Worm (Caenorhabditis elegans) whole organism, L4 larva: ENCODE data around the gene lelo-1.

Experiments used
- D1046.2 ChIP-seq: fragments of 200-800 bp; sonication (Bioruptor generic); IDR thresholded peaks from 2 replicates; pipeline ENCODE4 v1.3.6; 2022; ENCODE audit warnings: missing genetic modification characterization, missing compliant biosample characterization
- F49E8.2 ChIP-seq: sonication (generic microtip); optimal IDR thresholded peaks from 2 replicates; lab custom pipeline; 2016; ENCODE audit warnings: missing compliant biosample characterization, mild to moderate bottlenecking, missing genetic modification characterization, borderline replicate concordance
- T20F7.1 ChIP-seq: fragments of 200-800 bp; sonication (Bioruptor generic); optimal IDR thresholded peaks from 2 replicates; lab custom pipeline; 2018; ENCODE audit warnings: mild to moderate bottlenecking, missing genetic modification characterization, missing compliant biosample characterization
- ZK337.2 ChIP-seq: fragments of 200-800 bp; sonication (Bioruptor generic); IDR thresholded peaks from 2 replicates; pipeline ENCODE4 v1.3.6; 2022; ENCODE audit warnings: missing genetic modification reagents, missing genetic modification characterization, missing compliant biosample characterization
- ZK546.5 ChIP-seq, 2 experiments: sonication (generic microtip); optimal IDR thresholded peaks; 2 replicates each; lab custom pipeline; 2017; ENCODE audit warnings: missing biosample characterization in 2 of 2, missing genetic modification characterization in 2 of 2
- aly-2 ChIP-seq: sonication (generic microtip); optimal IDR thresholded peaks from 2 replicates; lab custom pipeline; 2018; ENCODE audit warnings: missing biosample characterization, missing genetic modification characterization
- attf-4 ChIP-seq: sonication (generic microtip); optimal IDR thresholded peaks from 3 replicates; lab custom pipeline; 2017; ENCODE audit warnings: missing biosample characterization, missing genetic modification characterization
- ceh-20 ChIP-seq: fragments of 200-800 bp; sonication (Bioruptor generic); IDR thresholded peaks from 2 replicates; pipeline ENCODE4 v1.3.6; 2022; ENCODE audit warnings: missing genetic modification reagents, missing genetic modification characterization, missing compliant biosample characterization
- ceh-44 ChIP-seq: fragments of 200-800 bp; sonication (Bioruptor generic); IDR thresholded peaks from 2 replicates; pipeline ENCODE4 v1.3.6; 2022; ENCODE audit warnings: missing genetic modification reagents, missing genetic modification characterization, missing compliant biosample characterization
- ceh-82 ChIP-seq: sonication (generic microtip); optimal IDR thresholded peaks from 2 replicates; lab custom pipeline; 2017; ENCODE audit warnings: missing biosample characterization, missing genetic modification characterization
- daf-16 ChIP-seq, 3 experiments: sonication (generic microtip); optimal IDR thresholded peaks; 2 replicates each; lab custom pipeline; 2016 to 2017; ENCODE audit warnings: missing genetic modification characterization in 3 of 3, missing genetic modification reagents in 3 of 3, mild to moderate bottlenecking in 2 of 3, missing compliant biosample characterization in 2 of 3, missing biosample characterization in 1 of 3, moderate library complexity in 1 of 3
- daf-19 ChIP-seq: fragments of 200-800 bp; sonication (Bioruptor generic); conservative IDR thresholded peaks from 2 replicates; pipeline ENCODE4 v1.3.6; 2022; ENCODE audit warnings: missing genetic modification characterization, missing compliant biosample characterization
- dmd-6 ChIP-seq: fragments of 200-800 bp; sonication (Bioruptor generic); IDR thresholded peaks from 2 replicates; pipeline ENCODE4 v1.3.6; 2022; ENCODE audit warnings: missing genetic modification reagents, missing genetic modification characterization, missing compliant biosample characterization
- dmd-8 ChIP-seq: fragments of 200-800 bp; sonication (Bioruptor generic); IDR thresholded peaks from 2 replicates; pipeline ENCODE4 v1.3.6; 2022; ENCODE audit warnings: missing genetic modification characterization, missing compliant biosample characterization
- dmd-9 ChIP-seq: fragments of 200-800 bp; sonication (Bioruptor generic); IDR thresholded peaks from 2 replicates; pipeline ENCODE4 v1.3.6; 2022; ENCODE audit warnings: missing genetic modification reagents, missing genetic modification characterization, missing compliant biosample characterization
- dpl-1 ChIP-seq: fragments of 150-350 bp; optimal IDR thresholded peaks from 2 replicates; lab custom pipeline; 2014; ENCODE audit warnings: missing biosample characterization, missing genetic modification reagents, missing genetic modification characterization
- egl-43 ChIP-seq: fragments of 200-800 bp; sonication (Bioruptor generic); IDR thresholded peaks from 2 replicates; pipeline ENCODE4 v1.3.6; 2022; ENCODE audit warnings: missing genetic modification reagents, missing genetic modification characterization, missing compliant biosample characterization
- gei-8 ChIP-seq: fragments of 200-800 bp; sonication (Bioruptor generic); optimal IDR thresholded peaks from 2 replicates; lab custom pipeline; 2018; ENCODE audit warnings: mild to moderate bottlenecking, missing genetic modification characterization, missing compliant biosample characterization
- hif-1 ChIP-seq, 2 experiments: sonication (generic microtip); optimal IDR thresholded peaks; 2 replicates each; lab custom pipeline; 2016 to 2017; ENCODE audit warnings: missing compliant biosample characterization in 2 of 2, missing genetic modification characterization in 2 of 2, missing genetic modification reagents in 2 of 2, missing genotype in 2 of 2, mild to moderate bottlenecking in 1 of 2
- hlh-11 ChIP-seq: fragments of 200-800 bp; sonication (Bioruptor generic); optimal IDR thresholded peaks from 2 replicates; lab custom pipeline; 2018; ENCODE audit warnings: mild to moderate bottlenecking, missing genetic modification characterization, missing compliant biosample characterization
- hmg-1.1 ChIP-seq: fragments of 200-800 bp; sonication (Bioruptor generic); IDR thresholded peaks from 2 replicates; pipeline ENCODE4 v1.3.6; 2022; ENCODE audit warnings: missing genetic modification reagents, missing genetic modification characterization, missing compliant biosample characterization
- lim-7 ChIP-seq: fragments of 200-800 bp; sonication (Bioruptor generic); IDR thresholded peaks from 2 replicates; pipeline ENCODE4 v1.3.6; 2022; ENCODE audit warnings: missing genetic modification characterization, missing compliant biosample characterization
- lin-38 ChIP-seq: fragments of 200-800 bp; sonication (Bioruptor generic); IDR thresholded peaks from 2 replicates; pipeline ENCODE4 v1.3.6; 2022; ENCODE audit warnings: missing genetic modification reagents, missing genetic modification characterization, missing compliant biosample characterization
- lin-39 ChIP-seq: fragments of 150-350 bp; optimal IDR thresholded peaks from 2 replicates; lab custom pipeline; 2014; ENCODE audit warnings: missing biosample characterization, missing genetic modification reagents, missing genetic modification characterization
- lir-3 ChIP-seq: sonication (generic microtip); optimal IDR thresholded peaks from 2 replicates; lab custom pipeline; 2016; ENCODE audit warnings: mild to moderate bottlenecking, missing genetic modification characterization, missing compliant biosample characterization
- lsy-2 ChIP-seq, 2 experiments: fragments of 150-350 bp in 1 of 2; sonication (generic microtip) in 1 of 2; optimal IDR thresholded peaks; 2 replicates each; lab custom pipeline; 2014 to 2017; ENCODE audit warnings: missing biosample characterization in 2 of 2, missing genetic modification characterization in 2 of 2
- madf-5 ChIP-seq, 2 experiments: fragments of 200-800 bp; sonication (Bioruptor generic); IDR thresholded peaks; 2 replicates each; pipeline ENCODE4 v1.3.6; 2022; ENCODE audit warnings: missing compliant biosample characterization in 2 of 2, missing genetic modification characterization in 2 of 2
- mep-1 ChIP-seq: fragments of 150-350 bp; sonication (generic microtip); optimal IDR thresholded peaks from 3 replicates; lab custom pipeline; 2014; ENCODE audit warnings: missing biosample characterization, missing genetic modification characterization
- nhr-11 ChIP-seq: fragments of 150-350 bp; optimal IDR thresholded peaks from 2 replicates; lab custom pipeline; 2014; ENCODE audit warnings: missing biosample characterization, missing genetic modification characterization
- nhr-237 ChIP-seq: sonication (generic microtip); optimal IDR thresholded peaks from 2 replicates; lab custom pipeline; 2017; ENCODE audit warnings: missing biosample characterization, missing genetic modification characterization
- nhr-28 ChIP-seq: fragments of 150-350 bp; optimal IDR thresholded peaks from 2 replicates; lab custom pipeline; 2014; ENCODE audit warnings: missing biosample characterization, missing genetic modification characterization
- nhr-41 ChIP-seq: fragments of 200-800 bp; sonication (Bioruptor generic); IDR thresholded peaks from 2 replicates; pipeline ENCODE4 v1.3.6; 2022; ENCODE audit warnings: missing genetic modification reagents, missing genetic modification characterization, missing compliant biosample characterization
- nhr-42 ChIP-seq: fragments of 200-800 bp; sonication (Bioruptor generic); IDR thresholded peaks from 2 replicates; pipeline ENCODE4 v1.3.6; 2022; ENCODE audit warnings: missing genetic modification characterization, missing compliant biosample characterization
- nhr-76 ChIP-seq: fragments of 150-350 bp; optimal IDR thresholded peaks from 2 replicates; lab custom pipeline; 2014; ENCODE audit warnings: missing biosample characterization, missing genetic modification characterization
- nhr-77 ChIP-seq: fragments of 150-350 bp; optimal IDR thresholded peaks from 2 replicates; lab custom pipeline; 2014; ENCODE audit warnings: missing biosample characterization, missing genetic modification characterization
- php-3 ChIP-seq: fragments of 200-800 bp; sonication (Bioruptor generic); IDR thresholded peaks from 2 replicates; pipeline ENCODE4 v1.3.6; 2022; ENCODE audit warnings: missing genetic modification reagents, missing genetic modification characterization, missing compliant biosample characterization
- pqm-1 ChIP-seq: sonication (generic microtip); optimal IDR thresholded peaks from 2 replicates; lab custom pipeline; 2017; ENCODE audit warnings: missing biosample characterization, missing genetic modification characterization
- rbr-2 ChIP-seq: sonication (generic microtip); optimal IDR thresholded peaks from 2 replicates; lab custom pipeline; 2016; ENCODE audit warnings: missing genotype, missing genetic modification characterization, missing compliant biosample characterization
- skn-1 ChIP-seq: fragments of 150-350 bp; optimal IDR thresholded peaks from 2 replicates; lab custom pipeline; 2014; ENCODE audit warnings: missing biosample characterization, missing genetic modification characterization
- tag-97 ChIP-seq: fragments of 200-800 bp; sonication (Bioruptor generic); IDR thresholded peaks from 2 replicates; pipeline ENCODE4 v1.3.6; 2022; ENCODE audit warnings: missing genetic modification characterization, missing compliant biosample characterization
- unc-62 ChIP-seq, 3 experiments: fragments of 150-350 bp in 1 of 3; sonication (generic microtip); optimal IDR thresholded peaks in 2 of 3; peaks in 1 of 3; 1 replicate in 1 of 3; 2 replicates in 2 of 3; lab custom pipeline; 2014 to 2017; ENCODE audit warnings: missing biosample characterization in 3 of 3, missing genetic modification characterization in 3 of 3, missing genetic modification reagents in 3 of 3, missing genotype in 1 of 3
- zag-1 ChIP-seq: fragments of 150-350 bp; optimal IDR thresholded peaks from 2 replicates; lab custom pipeline; 2014; ENCODE audit warnings: missing biosample characterization, missing genetic modification characterization
- zfp-2 ChIP-seq: sonication (generic microtip); optimal IDR thresholded peaks from 2 replicates; lab custom pipeline; 2016; ENCODE audit warnings: mild to moderate bottlenecking, missing genetic modification characterization, missing compliant biosample characterization
- zip-11 ChIP-seq: fragments of 200-800 bp; sonication (Bioruptor generic); IDR thresholded peaks from 2 replicates; pipeline ENCODE4 v1.3.6; 2022; ENCODE audit warnings: missing genetic modification characterization, missing compliant biosample characterization
- ztf-11 ChIP-seq: fragments of 150-350 bp; optimal IDR thresholded peaks from 2 replicates; lab custom pipeline; 2014; ENCODE audit warnings: missing biosample characterization, missing genetic modification characterization

lelo-1 gene

ce11 chrII:6273916-6274315, 27.8 kb downstream of the lelo-1 start, which contains the start of gene bpl-1:
bpl-1 (plus strand) TSS chrII:6274216.
- TF ChIP-seq dmd-9 (GFP tag; lab: Robert Waterston, UW): no peak
- no peak for TF ChIP-seq ceh-44 (GFP tag; lab: Robert Waterston, UW)
- TF ChIP-seq nhr-237 (tag; lab: Kevin White, UChicago): no peak
- TF ChIP-seq gei-8 (GFP tag; lab: Kevin White, UChicago): no peak
- TF ChIP-seq hmg-1.1 (GFP tag; lab: Robert Waterston, UW): no peak
- peak in 1 of 2 experiments; percentile 27 for TF ChIP-seq lsy-2 (tag; optimal IDR thresholded peaks at IDR 0.05; lab: Kevin White, UChicago)
- TF ChIP-seq mep-1 (tag; lab: Kevin White, UChicago): no peak
- TF ChIP-seq F49E8.2 (tag; lab: Kevin White, UChicago): no peak

ce11 chrII:6281002-6281401, 34.8 kb downstream of the lelo-1 start, which contains the start of gene scly-1:
scly-1 (minus strand) TSS chrII:6281102.
- TF ChIP-seq lin-38 (GFP tag; lab: Robert Waterston, UW): no peak
- TF ChIP-seq dmd-8 (GFP tag; lab: Robert Waterston, UW): no peak
- TF ChIP-seq egl-43: no peak
- no peak for TF ChIP-seq nhr-11 (tag; lab: Kevin White, UChicago)
- TF ChIP-seq zfp-2 (tag; lab: Kevin White, UChicago): no peak
- no peak for TF ChIP-seq ztf-11 (tag; lab: Kevin White, UChicago)
- TF ChIP-seq tag-97: no peak
- TF ChIP-seq unc-62 (GFP tag; optimal IDR thresholded peaks at IDR 0.05 in 1 of 2; lab: Kevin White, UChicago): no peak
- no peak for TF ChIP-seq unc-62 (tag; optimal IDR thresholded peaks at IDR 0.05; lab: Kevin White, UChicago)
- TF ChIP-seq lin-39 (tag; lab: Kevin White, UChicago): no peak
- TF ChIP-seq ZK546.5 (tag; optimal IDR thresholded peaks at IDR 0.05; lab: Kevin White, UChicago): no peak
- TF ChIP-seq hif-1 (tag; optimal IDR thresholded peaks at IDR 0.05; lab: Kevin White, UChicago): no peak
- no peak for TF ChIP-seq php-3 (GFP tag; lab: Robert Waterston, UW)
- no peak for TF ChIP-seq ceh-44 (GFP tag; lab: Robert Waterston, UW)
- no peak for TF ChIP-seq ceh-20
- no peak for TF ChIP-seq dmd-9 (GFP tag; lab: Robert Waterston, UW)
- no peak for TF ChIP-seq mep-1 (tag; lab: Kevin White, UChicago)
- TF ChIP-seq nhr-76 (tag; lab: Kevin White, UChicago): no peak
- no peak for TF ChIP-seq skn-1 (tag; lab: Kevin White, UChicago)
- TF ChIP-seq ceh-82 (tag; lab: Kevin White, UChicago): no peak

- TF ChIP-seq nhr-28 (tag; lab: Kevin White, UChicago): peak; percentile 45
- no peak for TF ChIP-seq daf-16 (GFP tag; optimal IDR thresholded peaks at IDR 0.05; lab: Kevin White, UChicago)
- peak; percentile 69 for TF ChIP-seq daf-16 (tag; optimal IDR thresholded peaks at IDR 0.05; lab: Kevin White, UChicago)
- TF ChIP-seq pqm-1 (tag; lab: Kevin White, UChicago): peak; percentile 59
- no peak for TF ChIP-seq dmd-9 (GFP tag; lab: Robert Waterston, UW)
- peak; percentile 24; the same call in 1 of the 2 replicates for TF ChIP-seq php-3 (GFP tag; lab: Robert Waterston, UW)
- TF ChIP-seq nhr-77 (tag; lab: Kevin White, UChicago): peak; percentile 9
- TF ChIP-seq aly-2: no peak
These were observed 35.7 kb downstream of the lelo-1 start for ce11 chrII:6281903-6282302.

ce11 chrII:6283074-6283473, 36.9 kb downstream of the lelo-1 start, which contains the start of gene F13H8.1:
F13H8.1 (plus strand) TSS chrII:6283384.
- no peak for TF ChIP-seq zip-11
- TF ChIP-seq ZK337.2 (GFP tag; lab: Robert Waterston, UW): no peak
- TF ChIP-seq hlh-11 (tag; lab: Kevin White, UChicago): peak; percentile 58
- TF ChIP-seq daf-16 (GFP tag; optimal IDR thresholded peaks at IDR 0.05; lab: Kevin White, UChicago): no peak
- peak; percentile 76 for TF ChIP-seq daf-16 (tag; optimal IDR thresholded peaks at IDR 0.05; lab: Kevin White, UChicago)
- no peak for TF ChIP-seq lin-38 (GFP tag; lab: Robert Waterston, UW)
- peak; percentile 33; the same call in 1 of the 2 replicates for TF ChIP-seq dmd-6
- TF ChIP-seq D1046.2 (GFP tag; lab: Robert Waterston, UW): no peak
- no peak for TF ChIP-seq lir-3 (tag; lab: Kevin White, UChicago)
- no peak for TF ChIP-seq attf-4 (tag; lab: Kevin White, UChicago)
- TF ChIP-seq zag-1: no peak
- no peak for TF ChIP-seq madf-5 (GFP tag; IDR thresholded peaks at IDR 0.05; lab: Robert Waterston, UW)
- no peak for TF ChIP-seq nhr-42 (GFP tag; lab: Robert Waterston, UW)
- TF ChIP-seq lsy-2 (tag; optimal IDR thresholded peaks at IDR 0.05; lab: Kevin White, UChicago): no peak
- TF ChIP-seq dpl-1 (GFP tag; lab: Kevin White, UChicago): no peak
- TF ChIP-seq skn-1 (tag; lab: Kevin White, UChicago): no peak
- no peak for TF ChIP-seq nhr-41 (GFP tag; lab: Robert Waterston, UW)
- TF ChIP-seq zfp-2 (tag; lab: Kevin White, UChicago): no peak
- no peak for TF ChIP-seq daf-19 (GFP tag; lab: Robert Waterston, UW)
- no peak for TF ChIP-seq rbr-2 (tag; lab: Kevin White, UChicago)
- TF ChIP-seq T20F7.1 (GFP tag; lab: Kevin White, UChicago): no peak
- no peak for TF ChIP-seq lim-7
